Worm (Caenorhabditis elegans) whole organism, early embryonic: ENCODE measurements around the gene T22E5.6.

ENCODE experiments used
- B0310.2 ChIP-seq: sonication (generic microtip); optimal IDR thresholded peaks from 2 replicates; lab custom pipeline; 2016; ENCODE audit warnings: mild to moderate bottlenecking, missing genetic modification characterization, missing compliant biosample characterization
- F13C5.2 ChIP-seq: sonication (generic microtip); optimal IDR thresholded peaks from 2 replicates; lab custom pipeline; 2017; ENCODE audit warnings: mild to moderate bottlenecking, missing genetic modification characterization, inconsistent platforms, missing compliant biosample characterization
- aly-1 ChIP-seq: sonication (generic microtip); optimal IDR thresholded peaks from 2 replicates; lab custom pipeline; 2016; ENCODE audit warnings: missing genetic modification characterization, missing compliant biosample characterization
- ama-1 ChIP-seq: fragments of 150-350 bp; optimal IDR thresholded peaks from 2 replicates; lab custom pipeline; 2014
- ceh-13 ChIP-seq: fragments of 200-800 bp; sonication (Bioruptor generic); optimal IDR thresholded peaks from 2 replicates; lab custom pipeline; 2018; ENCODE audit warnings: mild to moderate bottlenecking, missing genetic modification characterization, missing compliant biosample characterization
- ceh-36 ChIP-seq: sonication (generic microtip); optimal IDR thresholded peaks from 2 replicates; lab custom pipeline; 2016; ENCODE audit warnings: missing genetic modification characterization, inconsistent platforms, missing compliant biosample characterization
- flt-1 ChIP-seq: fragments of 200-800 bp; sonication (Bioruptor generic); IDR thresholded peaks from 2 replicates; pipeline ENCODE4 v1.3.6; 2022; ENCODE audit warnings: missing genetic modification characterization, missing compliant biosample characterization
- hmg-4 ChIP-seq: fragments of 200-800 bp; sonication (Bioruptor generic); optimal IDR thresholded peaks from 2 replicates; lab custom pipeline; 2018; ENCODE audit warnings: mild to moderate bottlenecking, missing genetic modification characterization, missing compliant biosample characterization
- hnd-1 ChIP-seq: sonication (generic microtip); optimal IDR thresholded peaks from 2 replicates; lab custom pipeline; 2016; ENCODE audit warnings: missing genetic modification characterization, missing compliant biosample characterization
- pes-1 ChIP-seq: fragments of 200-800 bp; sonication (Bioruptor generic); IDR thresholded peaks from 2 replicates; pipeline ENCODE4 v1.3.6; 2022; ENCODE audit warnings: missing genetic modification reagents, missing genetic modification characterization, missing compliant biosample characterization
- scrt-1 ChIP-seq: fragments of 200-800 bp; sonication (Bioruptor generic); IDR thresholded peaks from 2 replicates; pipeline ENCODE4 v1.3.6; 2022; ENCODE audit warnings: missing genetic modification characterization, missing compliant biosample characterization
- sea-1 ChIP-seq: fragments of 200-800 bp; sonication (Bioruptor generic); conservative IDR thresholded peaks from 2 replicates; pipeline ENCODE4 v1.3.6; 2022; ENCODE audit warnings: missing genetic modification characterization, missing compliant biosample characterization
- tbx-37 ChIP-seq: fragments of 200-800 bp; sonication (Bioruptor generic); conservative IDR thresholded peaks from 2 replicates; pipeline ENCODE4 v1.3.6; 2022; ENCODE audit warnings: missing genetic modification reagents, missing genetic modification characterization, missing compliant biosample characterization
- tra-4 ChIP-seq: sonication (generic microtip); optimal IDR thresholded peaks from 2 replicates; lab custom pipeline; 2017; ENCODE audit warnings: missing genetic modification characterization, missing compliant biosample characterization

DNA sequence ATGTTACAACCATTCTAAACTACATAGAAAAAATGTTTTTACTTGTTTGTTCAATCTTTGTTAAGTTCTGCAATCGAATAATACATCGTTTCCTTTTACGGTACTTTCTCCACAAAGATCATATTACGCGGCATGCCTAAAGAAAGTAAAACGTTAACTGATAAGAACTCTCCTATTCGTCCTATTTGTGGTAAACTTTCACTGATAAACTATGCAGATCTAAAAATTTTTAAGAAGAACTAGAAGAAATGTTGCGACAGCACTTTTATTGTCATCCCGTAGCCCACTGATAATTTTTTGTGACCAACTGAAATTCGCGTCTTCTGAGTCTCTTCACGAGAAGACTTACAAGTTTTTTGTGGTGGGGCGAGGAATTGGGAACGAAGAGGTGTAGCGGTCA, 10.9 kb upstream of the T22E5.6 start:
- TF ChIP-seq tra-4 (tag; lab: Kevin White, UChicago) (no peak), ama-1 (lab: Kevin White, UChicago) (no peak), pes-1 (GFP tag; lab: Robert Waterston, UW) (no peak), ceh-13 (no peak), tbx-37 (GFP tag; lab: Robert Waterston, UW) (no peak), F13C5.2 (tag; lab: Kevin White, UChicago) (no peak), hnd-1 (tag; lab: Kevin White, UChicago) (no peak), scrt-1 (GFP tag; lab: Robert Waterston, UW) (no peak), sea-1 (GFP tag; lab: Robert Waterston, UW) (no peak), hmg-4 (GFP tag; lab: Kevin White, UChicago) (no peak), aly-1 (tag; lab: Kevin White, UChicago) (no peak), ceh-36 (tag; lab: Kevin White, UChicago) (no peak), flt-1 (GFP tag; lab: Robert Waterston, UW) (no peak), B0310.2 (no peak)
